Worm (Caenorhabditis elegans) whole organism, young adult: ENCODE results near the gene jnk-1.

Source experiments
- B0261.1 ChIP-seq: sonication (generic microtip); optimal IDR thresholded peaks from 2 replicates; lab custom pipeline; 2016; ENCODE audit warnings: mild to moderate bottlenecking, missing genetic modification characterization, moderate library complexity, missing compliant biosample characterization
- C06A6.2 ChIP-seq: fragments of 200-800 bp; sonication (Bioruptor generic); conservative IDR thresholded peaks from 2 replicates; pipeline ENCODE4 v1.3.6; 2022; ENCODE audit warnings: missing genetic modification characterization, missing compliant biosample characterization
- F10E7.11 ChIP-seq: sonication (generic microtip); optimal IDR thresholded peaks from 2 replicates; lab custom pipeline; 2017; ENCODE audit warnings: mild to moderate bottlenecking, missing genetic modification characterization, moderate library complexity, missing compliant biosample characterization
- F37B4.10 ChIP-seq: fragments of 200-800 bp; sonication (Bioruptor generic); IDR thresholded peaks from 2 replicates; pipeline ENCODE4 v1.3.6; 2022; ENCODE audit warnings: missing genetic modification characterization, missing compliant biosample characterization
- F39B2.1 ChIP-seq: fragments of 200-800 bp; sonication (Bioruptor generic); IDR thresholded peaks from 2 replicates; pipeline ENCODE4 v1.3.6; 2022; ENCODE audit warnings: missing genetic modification reagents, missing genetic modification characterization, missing compliant biosample characterization
- F57A8.1 ChIP-seq: fragments of 200-800 bp; sonication (Bioruptor generic); optimal IDR thresholded peaks from 2 replicates; lab custom pipeline; 2018; ENCODE audit warnings: mild to moderate bottlenecking, missing genetic modification characterization, moderate library complexity, missing compliant biosample characterization
- K12H6.12 ChIP-seq: fragments of 200-800 bp; sonication (Bioruptor generic); optimal IDR thresholded peaks from 2 replicates; lab custom pipeline; 2018; ENCODE audit warnings: mild to moderate bottlenecking, missing genetic modification characterization, missing compliant biosample characterization
- T26A5.8 ChIP-seq: sonication (generic microtip); optimal IDR thresholded peaks from 2 replicates; lab custom pipeline; 2016; ENCODE audit warnings: missing genetic modification characterization, missing compliant biosample characterization
- Y53F4B.3 ChIP-seq: fragments of 200-800 bp; sonication (Bioruptor generic); IDR thresholded peaks from 2 replicates; pipeline ENCODE4 v1.3.6; 2022; ENCODE audit warnings: missing genetic modification reagents, missing genetic modification characterization, missing compliant biosample characterization
- Y67H2A.10 ChIP-seq: fragments of 200-800 bp; sonication (Bioruptor generic); conservative IDR thresholded peaks from 2 replicates; pipeline ENCODE4 v1.3.6; 2022; ENCODE audit warnings: missing genetic modification reagents, missing genetic modification characterization, missing compliant biosample characterization
- ZK185.1 ChIP-seq: sonication (generic microtip); optimal IDR thresholded peaks from 2 replicates; lab custom pipeline; 2016; ENCODE audit warnings: mild to moderate bottlenecking, missing genetic modification characterization, missing compliant biosample characterization; ENCODE audit not compliant: poor library complexity, severe bottlenecking
- akir-1 ChIP-seq: fragments of 200-800 bp; sonication (Bioruptor generic); optimal IDR thresholded peaks from 2 replicates; lab custom pipeline; 2018; ENCODE audit warnings: mild to moderate bottlenecking, missing genetic modification characterization, moderate library complexity, missing compliant biosample characterization
- atf-7 ChIP-seq: sonication (generic microtip); optimal IDR thresholded peaks from 2 replicates; lab custom pipeline; 2017; ENCODE audit warnings: mild to moderate bottlenecking, missing genetic modification characterization, missing compliant biosample characterization
- attf-6 ChIP-seq: fragments of 200-800 bp; sonication (Bioruptor generic); IDR thresholded peaks from 2 replicates; pipeline ENCODE4 v1.3.6; 2022; ENCODE audit warnings: missing genetic modification reagents, missing genetic modification characterization, missing compliant biosample characterization
- cebp-1 ChIP-seq, 2 experiments: fragments of 200-800 bp in 1 of 2; sonication (Bioruptor generic) in 1 of 2; sonication (generic microtip) in 1 of 2; IDR thresholded peaks in 1 of 2; optimal IDR thresholded peaks in 1 of 2; 2 replicates each; pipeline versions ENCODE4 v1.3.6 to Lab custom; 2017 to 2022; ENCODE audit warnings: missing compliant biosample characterization in 2 of 2, missing genetic modification characterization in 2 of 2, mild to moderate bottlenecking in 1 of 2, missing genetic modification reagents in 1 of 2, moderate library complexity in 1 of 2
- ceh-58 ChIP-seq: fragments of 200-800 bp; sonication (Bioruptor generic); IDR thresholded peaks from 2 replicates; pipeline ENCODE4 v1.3.6; 2022; ENCODE audit warnings: missing genetic modification characterization, missing compliant biosample characterization
- ceh-91 ChIP-seq: fragments of 200-800 bp; sonication (Bioruptor generic); IDR thresholded peaks from 2 replicates; pipeline ENCODE4 v1.3.6; 2022; ENCODE audit warnings: missing genetic modification reagents, missing genetic modification characterization, missing compliant biosample characterization
- chd-7 ChIP-seq: sonication (generic microtip); optimal IDR thresholded peaks from 2 replicates; lab custom pipeline; 2016; ENCODE audit warnings: mild to moderate bottlenecking, missing genetic modification characterization, moderate library complexity, missing compliant biosample characterization
- dox-1 ChIP-seq: fragments of 200-800 bp; sonication (Bioruptor generic); IDR thresholded peaks from 2 replicates; pipeline ENCODE4 v1.3.6; 2022; ENCODE audit warnings: missing genetic modification reagents, missing genetic modification characterization, missing compliant biosample characterization
- dpl-1 ChIP-seq: fragments of 150-350 bp; optimal IDR thresholded peaks from 2 replicates; lab custom pipeline; 2014; ENCODE audit warnings: missing biosample characterization, missing genetic modification reagents, missing genetic modification characterization
- efl-1 ChIP-seq: fragments of 150-350 bp; optimal IDR thresholded peaks from 2 replicates; lab custom pipeline; 2014; ENCODE audit warnings: missing biosample characterization, missing genetic modification reagents, missing genetic modification characterization
- egl-44 ChIP-seq: fragments of 200-800 bp; sonication (Bioruptor generic); IDR thresholded peaks from 2 replicates; pipeline ENCODE4 v1.3.6; 2022; ENCODE audit warnings: missing genetic modification reagents, missing genetic modification characterization, missing compliant biosample characterization
- fkh-3 ChIP-seq: sonication (generic microtip); optimal IDR thresholded peaks from 2 replicates; lab custom pipeline; 2016; ENCODE audit warnings: mild to moderate bottlenecking, missing genetic modification characterization, missing compliant biosample characterization
- gei-17 ChIP-seq: fragments of 200-800 bp; sonication (Bioruptor generic); optimal IDR thresholded peaks from 2 replicates; lab custom pipeline; 2018; ENCODE audit warnings: mild to moderate bottlenecking, missing genetic modification characterization, missing compliant biosample characterization
- hsf-1 ChIP-seq: fragments of 200-800 bp; sonication (Bioruptor generic); IDR thresholded peaks from 2 replicates; pipeline ENCODE4 v1.3.6; 2022; ENCODE audit warnings: missing genetic modification reagents, missing genetic modification characterization, missing compliant biosample characterization
- lin-35 ChIP-seq, 3 experiments: fragments of 150-350 bp in 2 of 3; sonication (generic microtip) in 1 of 3; optimal IDR thresholded peaks; 2 replicates each; lab custom pipeline; 2014 to 2018; ENCODE audit warnings: missing biosample characterization in 3 of 3, missing genetic modification characterization in 3 of 3, missing genetic modification reagents in 3 of 3
- lin-54 ChIP-seq: fragments of 200-800 bp; sonication (Bioruptor generic); optimal IDR thresholded peaks from 2 replicates; lab custom pipeline; 2018; ENCODE audit warnings: mild to moderate bottlenecking, missing genetic modification characterization, missing compliant biosample characterization
- madf-3 ChIP-seq: fragments of 200-800 bp; sonication (Bioruptor generic); IDR thresholded peaks from 2 replicates; pipeline ENCODE4 v1.3.6; 2022; ENCODE audit warnings: missing genetic modification reagents, missing genetic modification characterization, missing compliant biosample characterization
- madf-6 ChIP-seq: fragments of 200-800 bp; sonication (Bioruptor generic); IDR thresholded peaks from 2 replicates; pipeline ENCODE4 v1.3.6; 2022; ENCODE audit warnings: missing genetic modification reagents, missing genetic modification characterization, missing compliant biosample characterization
- madf-8 ChIP-seq: fragments of 200-800 bp; sonication (Bioruptor generic); conservative IDR thresholded peaks from 2 replicates; pipeline ENCODE4 v1.3.6; 2022; ENCODE audit warnings: missing genetic modification reagents, missing genetic modification characterization, missing compliant biosample characterization
- mcd-1 ChIP-seq: fragments of 200-800 bp; sonication (Bioruptor generic); IDR thresholded peaks from 2 replicates; pipeline ENCODE4 v1.3.6; 2022; ENCODE audit warnings: missing genetic modification reagents, missing genetic modification characterization, missing compliant biosample characterization
- mes-4 ChIP-seq: sonication (generic microtip); optimal IDR thresholded peaks from 2 replicates; lab custom pipeline; 2016; ENCODE audit warnings: missing genotype, missing genetic modification characterization, missing compliant biosample characterization
- mxl-1 ChIP-seq: sonication (generic microtip); optimal IDR thresholded peaks from 2 replicates; lab custom pipeline; 2016; ENCODE audit warnings: missing genetic modification characterization, missing compliant biosample characterization
- nfyb-1 ChIP-seq: fragments of 200-800 bp; sonication (Bioruptor generic); IDR thresholded peaks from 2 replicates; pipeline ENCODE4 v1.3.6; 2022; ENCODE audit warnings: missing genetic modification reagents, missing genetic modification characterization, missing compliant biosample characterization
- nhr-120 ChIP-seq: fragments of 200-800 bp; sonication (Bioruptor generic); IDR thresholded peaks from 2 replicates; pipeline ENCODE4 v1.3.6; 2022; ENCODE audit warnings: missing genetic modification characterization, missing compliant biosample characterization
- nhr-179 ChIP-seq: sonication (generic microtip); optimal IDR thresholded peaks from 2 replicates; lab custom pipeline; 2016; ENCODE audit warnings: mild to moderate bottlenecking, missing genetic modification characterization, missing compliant biosample characterization
- nhr-80 ChIP-seq: sonication (generic microtip); optimal IDR thresholded peaks from 2 replicates; lab custom pipeline; 2016; ENCODE audit warnings: missing genetic modification characterization, missing compliant biosample characterization
- pbrm-1 ChIP-seq: fragments of 200-800 bp; sonication (Bioruptor generic); IDR thresholded peaks from 2 replicates; pipeline ENCODE4 v1.3.6; 2022; ENCODE audit warnings: missing genetic modification reagents, missing genetic modification characterization, missing compliant biosample characterization
- sdz-38 ChIP-seq: sonication (generic microtip); optimal IDR thresholded peaks from 2 replicates; lab custom pipeline; 2016; ENCODE audit warnings: missing genotype, missing genetic modification characterization, missing compliant biosample characterization
- snpc-4 ChIP-seq, 5 experiments: fragments of 150-350 bp in 1 of 5; sonication (generic microtip) in 4 of 5; optimal IDR thresholded peaks; 2 replicates each; lab custom pipeline; 2014 to 2018; ENCODE audit warnings: missing genetic modification characterization in 5 of 5, missing biosample characterization in 3 of 5, antibody characterized with exemption in 2 of 5, mild to moderate bottlenecking in 2 of 5, missing compliant biosample characterization in 2 of 5, missing genotype in 2 of 5, moderate library complexity in 2 of 5, missing genetic modification reagents in 1 of 5
- sptf-2 ChIP-seq: fragments of 200-800 bp; sonication (Bioruptor generic); optimal IDR thresholded peaks from 2 replicates; lab custom pipeline; 2018; ENCODE audit warnings: mild to moderate bottlenecking, missing genetic modification characterization, missing compliant biosample characterization
- tbp1 ChIP-seq: fragments of 200-800 bp; sonication (Bioruptor generic); optimal IDR thresholded peaks from 2 replicates; lab custom pipeline; 2018; ENCODE audit warnings: mild to moderate bottlenecking, missing genetic modification characterization, missing compliant biosample characterization
- tbx-9 ChIP-seq: sonication (generic microtip); optimal IDR thresholded peaks from 2 replicates; lab custom pipeline; 2016; ENCODE audit warnings: borderline replicate concordance, missing genetic modification characterization, inconsistent platforms, missing compliant biosample characterization
- unc-130 ChIP-seq: sonication (generic microtip); optimal IDR thresholded peaks from 2 replicates; lab custom pipeline; 2016; ENCODE audit warnings: missing genetic modification reagents, missing genetic modification characterization, missing compliant biosample characterization
- ztf-22 ChIP-seq: fragments of 200-800 bp; sonication (Bioruptor generic); optimal IDR thresholded peaks from 2 replicates; lab custom pipeline; 2018; ENCODE audit warnings: mild to moderate bottlenecking, missing genetic modification characterization, moderate library complexity, missing compliant biosample characterization
- ztf-25 ChIP-seq: fragments of 200-800 bp; sonication (Bioruptor generic); IDR thresholded peaks from 2 replicates; pipeline ENCODE4 v1.3.6; 2022; ENCODE audit warnings: missing genetic modification reagents, missing genetic modification characterization, missing compliant biosample characterization
- ztf-26 ChIP-seq: sonication (generic microtip); optimal IDR thresholded peaks from 2 replicates; lab custom pipeline; 2017; ENCODE audit warnings: missing genetic modification characterization, missing compliant biosample characterization
- ztf-3 ChIP-seq: fragments of 200-800 bp; sonication (Bioruptor generic); optimal IDR thresholded peaks from 2 replicates; lab custom pipeline; 2018; ENCODE audit warnings: mild to moderate bottlenecking, missing genetic modification characterization, missing compliant biosample characterization
- ztf-6 ChIP-seq: fragments of 200-800 bp; sonication (Bioruptor generic); IDR thresholded peaks from 2 replicates; pipeline ENCODE4 v1.3.6; 2022; ENCODE audit warnings: missing genetic modification reagents, missing genetic modification characterization, missing compliant biosample characterization

jnk-1 gene

ce11 chrIV:6919318-6919717 is 38.1 kb upstream of the jnk-1 start, which contains the start of gene ruvb-2 (continued):
- peak; percentile 22 for TF ChIP-seq K12H6.12 (tag; lab: Kevin White, UChicago)
- no peak for TF ChIP-seq ztf-22 (GFP tag; lab: Kevin White, UChicago)
- peak; percentile 36 for TF ChIP-seq ceh-91 (GFP tag; lab: Robert Waterston, UW)
- no peak for TF ChIP-seq atf-7 (tag; lab: Kevin White, UChicago)
- TF ChIP-seq Y67H2A.10, result no peak
- TF ChIP-seq ceh-58 (GFP tag; lab: Robert Waterston, UW), result no peak
- no peak; the same call in 1 of the 2 replicates for TF ChIP-seq C06A6.2 (GFP tag; lab: Robert Waterston, UW)
- TF ChIP-seq nhr-80 (tag; lab: Kevin White, UChicago), result peak; percentile 56
- peak; percentile 70 for TF ChIP-seq tbp1
- TF ChIP-seq chd-7 (tag; lab: Kevin White, UChicago), result no peak
- peak; percentile 52 for TF ChIP-seq ZK185.1 (tag; lab: Kevin White, UChicago)
- no peak for TF ChIP-seq unc-130 (GFP tag; lab: Kevin White, UChicago)
- no peak; the same call in 1 of the 2 replicates for TF ChIP-seq nfyb-1 (GFP tag; lab: Robert Waterston, UW)
- TF ChIP-seq pbrm-1 (GFP tag; lab: Robert Waterston, UW), result peak; percentile 70; the same call in 1 of the 2 replicates
- TF ChIP-seq efl-1, result peak; percentile 58
- peak; percentile 74 for TF ChIP-seq snpc-4 (GFP tag; optimal IDR thresholded peaks at IDR 0.05; lab: Kevin White, UChicago)
- TF ChIP-seq snpc-4 (tag; optimal IDR thresholded peaks at IDR 0.05; lab: Kevin White, UChicago), result peak; percentile 79 to 91 (median 86)
- no peak for TF ChIP-seq mxl-1 (tag; lab: Kevin White, UChicago)
- TF ChIP-seq mes-4 (tag; lab: Kevin White, UChicago), result no peak
- TF ChIP-seq ztf-26 (tag; lab: Kevin White, UChicago), result peak; percentile 17
- TF ChIP-seq F37B4.10, result no peak
- no peak for TF ChIP-seq akir-1
- TF ChIP-seq nhr-179 (tag; lab: Kevin White, UChicago), result no peak
- no peak for TF ChIP-seq ztf-25
- TF ChIP-seq egl-44, result no peak
- TF ChIP-seq F39B2.1 (GFP tag; lab: Robert Waterston, UW), result no peak
- TF ChIP-seq attf-6 (GFP tag; lab: Robert Waterston, UW), result 0 out of 2 replicates have a peak, but pooled peaks have one; percentile 19
- TF ChIP-seq ztf-3 (GFP tag; lab: Kevin White, UChicago), result no peak
- no peak; the same call in 1 of the 2 replicates for TF ChIP-seq madf-8
- peak; percentile 91 for TF ChIP-seq lin-54
- no peak for TF ChIP-seq tbx-9 (tag; lab: Kevin White, UChicago)
- TF ChIP-seq mcd-1, result peak; percentile 83
- TF ChIP-seq cebp-1 (GFP tag; IDR thresholded peaks at IDR 0.05; lab: Robert Waterston, UW), result no peak
- TF ChIP-seq cebp-1 (tag; optimal IDR thresholded peaks at IDR 0.05; lab: Kevin White, UChicago), result no peak
- no peak; the same call in 1 of the 2 replicates for TF ChIP-seq madf-6 (GFP tag; lab: Robert Waterston, UW)
- no peak for TF ChIP-seq B0261.1 (tag; lab: Kevin White, UChicago)
- TF ChIP-seq F10E7.11 (tag; lab: Kevin White, UChicago), result no peak
- TF ChIP-seq madf-3 (GFP tag; lab: Robert Waterston, UW), result no peak
- TF ChIP-seq T26A5.8 (tag; lab: Kevin White, UChicago), result no peak
- TF ChIP-seq sptf-2 (GFP tag; lab: Kevin White, UChicago), result no peak
- TF ChIP-seq lin-35 (GFP tag; optimal IDR thresholded peaks at IDR 0.05; lab: Kevin White, UChicago), result peak in 1 of 3 experiments; percentile 81
- TF ChIP-seq sdz-38 (tag; lab: Kevin White, UChicago), result no peak
- no peak for TF ChIP-seq fkh-3 (tag; lab: Kevin White, UChicago)
- no peak for TF ChIP-seq hsf-1 (GFP tag; lab: Robert Waterston, UW)
- TF ChIP-seq gei-17, result no peak
- no peak for TF ChIP-seq Y53F4B.3 (GFP tag; lab: Robert Waterston, UW)
- TF ChIP-seq ztf-6 (GFP tag; lab: Robert Waterston, UW), result no peak
- no peak for TF ChIP-seq nhr-120 (GFP tag; lab: Robert Waterston, UW)
- TF ChIP-seq dpl-1 (GFP tag; lab: Kevin White, UChicago), result peak; percentile 69
- TF ChIP-seq F57A8.1 (GFP tag; lab: Kevin White, UChicago), result no peak
- no peak; the same call in 1 of the 2 replicates for TF ChIP-seq dox-1 (GFP tag; lab: Robert Waterston, UW)
